Worm (Caenorhabditis elegans): ENCODE data around the gene dpy-8.

Gene dpy-8

DNA sequence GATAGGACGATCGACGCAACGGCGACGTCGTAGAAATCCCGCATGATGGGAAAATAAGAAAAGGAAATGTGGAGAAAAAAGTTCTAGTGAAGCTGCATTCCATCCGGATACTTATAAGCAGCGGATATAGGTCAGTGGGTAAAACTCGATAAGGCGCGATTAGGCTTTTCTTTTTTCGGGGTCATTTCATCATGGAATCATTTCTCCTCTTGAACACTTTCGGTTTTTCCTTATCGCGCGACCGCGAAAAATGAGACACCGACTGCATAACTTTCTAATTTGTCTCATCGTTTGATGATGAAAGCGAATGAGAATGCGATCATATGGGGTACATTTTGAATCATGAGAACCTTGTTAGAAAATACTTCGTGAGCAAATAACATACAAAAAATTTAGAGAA is at the start of gene dpy-8:
Gene dpy-8, minus strand, starts transcription at position 88 of the 400 bp plus-strand sequence.
- TF ChIP-seq rcor-1 (GFP tag; IDR thresholded peaks at IDR 0.05) (no peak), somi-1 (GFP tag; optimal IDR thresholded peaks at IDR 0.05) (no peak), tlf-1 (GFP tag; optimal IDR thresholded peaks at IDR 0.05) (no peak), ztf-25 (GFP tag; IDR thresholded peaks at IDR 0.05) (no peak), mxl-1 (tag; optimal IDR thresholded peaks at IDR 0.05) (no peak), ztf-28 (GFP tag; IDR thresholded peaks at IDR 0.05) (no peak), dpl-1 (GFP tag; optimal IDR thresholded peaks at IDR 0.05) (no peak), lin-35 (GFP tag; optimal IDR thresholded peaks at IDR 0.05) (no peak), lin-26 (GFP tag; IDR thresholded peaks at IDR 0.05) (no peak), hmg-1.2 (GFP tag; IDR thresholded peaks at IDR 0.05) (no peak), unc-130 (GFP tag; optimal IDR thresholded peaks at IDR 0.05) (no peak), madf-10 (tag; optimal IDR thresholded peaks at IDR 0.05) (no peak), hsf-1 (GFP tag; IDR thresholded peaks at IDR 0.05) (no peak), ceh-58 (GFP tag; IDR thresholded peaks at IDR 0.05) (no peak), ekl-4 (GFP tag; IDR thresholded peaks at IDR 0.05) (no peak), ceh-27 (GFP tag; optimal IDR thresholded peaks at IDR 0.05) (no peak)

- TF ChIP-seq ceh-79 (tag; optimal IDR thresholded peaks at IDR 0.05) (no peak), Y53F4B.3 (GFP tag; IDR thresholded peaks at IDR 0.05) (no peak), B0336.3 (GFP tag; IDR thresholded peaks at IDR 0.05) (no peak)
Observed at ce11 chrX:5199825-5200373, 49.6 kb upstream of the dpy-8 start.

ce11 chrX:5199245-5199644 is 49.0 kb upstream of the dpy-8 start:
- TF ChIP-seq lin-40 (tag; optimal IDR thresholded peaks at IDR 0.05) (no peak), Y67H2A.10 (GFP tag; conservative IDR thresholded peaks at IDR 0.05) (no peak), madf-3 (GFP tag; IDR thresholded peaks at IDR 0.05) (no peak), attf-5 (GFP tag; optimal IDR thresholded peaks at IDR 0.05) (no peak), B0261.1 (tag; optimal IDR thresholded peaks at IDR 0.05) (no peak), ceh-27 (GFP tag; optimal IDR thresholded peaks at IDR 0.05) (no peak), lsy-27 (tag; optimal IDR thresholded peaks at IDR 0.05; ENCODE audit: borderline replicate concordance, insufficient read depth) (no peak), ceh-79 (tag; optimal IDR thresholded peaks at IDR 0.05) (no peak), B0336.3 (GFP tag; IDR thresholded peaks at IDR 0.05) (no peak), Y53F4B.3 (GFP tag; IDR thresholded peaks at IDR 0.05) (no peak)

DNA sequence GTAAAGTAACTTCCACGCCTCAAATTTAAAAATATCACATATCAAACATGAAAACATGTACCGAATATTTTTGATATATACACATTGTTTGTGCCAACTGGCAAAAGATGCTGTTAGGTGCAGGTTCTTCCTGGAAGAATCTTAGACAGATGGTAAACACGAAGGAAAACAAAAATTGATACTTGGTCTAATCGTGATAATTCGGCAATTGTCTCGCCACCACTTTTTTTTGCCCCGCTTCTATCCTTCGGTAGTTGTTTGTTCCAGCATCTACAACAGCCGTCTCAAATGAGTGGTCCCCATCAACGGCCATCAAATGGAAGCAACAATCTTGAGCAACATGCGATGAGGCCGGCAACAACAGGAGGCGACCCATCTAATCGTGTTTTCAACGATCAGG is 47.2 kb upstream of the dpy-8 start:
- TF ChIP-seq hlh-12 (tag; optimal IDR thresholded peaks at IDR 0.05) (no peak), sptf-2 (GFP tag; optimal IDR thresholded peaks at IDR 0.05) (no peak), egl-18 (GFP tag; IDR thresholded peaks at IDR 0.05) (no peak)

ce11 chrX:5195462-5196160 is 45.3 kb upstream of the dpy-8 start, which contains the start of gene pqn-62:
Gene pqn-62 (plus strand): TSS chrX:5196110.
- TF ChIP-seq somi-1 (GFP tag; optimal IDR thresholded peaks at IDR 0.05) (no peak), madf-6 (GFP tag; IDR thresholded peaks at IDR 0.05) (no peak), xnd-1 (tag; optimal IDR thresholded peaks at IDR 0.05) (no peak), zfh-2 (GFP tag; conservative IDR thresholded peaks at IDR 0.05) (no peak), ceh-100 (GFP tag; IDR thresholded peaks at IDR 0.05) (no peak), ztf-18 (tag; optimal IDR thresholded peaks at IDR 0.05) (no peak), cebp-1 (GFP tag; IDR thresholded peaks at IDR 0.05) (no peak), cebp-1 (tag; optimal IDR thresholded peaks at IDR 0.05) (no peak), B0261.1 (tag; optimal IDR thresholded peaks at IDR 0.05) (no peak), mxl-1 (tag; optimal IDR thresholded peaks at IDR 0.05) (no peak)

Measured in whole organism, young adult.